Fruit fly (Drosophila melanogaster) whole organism, embryonic: ENCODE results near the gene CG13069.

Experiments
- Abd-B ChIP-seq: fragments of 200-800 bp; sonication (Bioruptor generic); optimal IDR thresholded peaks from 2 replicates; lab custom pipeline; 2018; ENCODE audit warnings: missing biosample characterization, mild to moderate bottlenecking, missing genetic modification characterization, moderate library complexity
- B-H1 ChIP-seq: fragments of 200-800 bp; sonication (Bioruptor generic); IDR thresholded peaks from 3 replicates; pipeline ENCODE4 v1.3.6; 2022; ENCODE audit warnings: missing biosample characterization, missing genetic modification characterization
- Blimp-1 ChIP-seq: fragments of 200-800 bp; sonication (Bioruptor generic); optimal IDR thresholded peaks from 3 replicates; lab custom pipeline; 2018; ENCODE audit warnings: missing biosample characterization, missing genetic modification characterization, mild to moderate bottlenecking, moderate library complexity, missing genetic modification reagents
- CG10209 ChIP-seq: fragments of 200-800 bp; sonication (Bioruptor generic); optimal IDR thresholded peaks from 3 replicates; lab custom pipeline; 2017; ENCODE audit warnings: missing biosample characterization, mild to moderate bottlenecking, missing genetic modification characterization, missing genetic modification reagents
- CG10321 ChIP-seq: fragments of 200-800 bp; sonication (Bioruptor generic); IDR thresholded peaks from 2 replicates; pipeline ENCODE4 v1.3.6; 2022; ENCODE audit warnings: missing biosample characterization, missing genetic modification characterization
- CG10462 ChIP-seq: fragments of 200-800 bp; sonication (Bioruptor generic); optimal IDR thresholded peaks from 2 replicates; lab custom pipeline; 2016; ENCODE audit warnings: missing biosample characterization, missing genetic modification characterization
- CG11085 ChIP-seq: fragments of 200-800 bp; sonication (Bioruptor generic); IDR thresholded peaks from 2 replicates; pipeline ENCODE4 v1.3.6; 2022; ENCODE audit warnings: missing biosample characterization, missing genetic modification characterization
- CG11695 ChIP-seq: fragments of 200-800 bp; sonication (Bioruptor generic); IDR thresholded peaks from 3 replicates; pipeline ENCODE4 v1.3.6; 2022; ENCODE audit warnings: missing biosample characterization, missing genetic modification characterization
- CG12155 ChIP-seq: fragments of 200-800 bp; sonication (Bioruptor generic); optimal IDR thresholded peaks from 3 replicates; lab custom pipeline; 2016; ENCODE audit warnings: missing biosample characterization, missing genetic modification characterization
- CG12659 ChIP-seq: fragments of 200-800 bp; sonication (Bioruptor generic); optimal IDR thresholded peaks from 3 replicates; lab custom pipeline; 2017; ENCODE audit warnings: mild to moderate bottlenecking, missing biosample characterization, missing genetic modification reagents, missing genetic modification characterization
- CG13424 ChIP-seq: fragments of 200-800 bp; sonication (Bioruptor generic); optimal IDR thresholded peaks from 2 replicates; lab custom pipeline; 2019; ENCODE audit warnings: missing biosample characterization, mild to moderate bottlenecking, missing genetic modification characterization, moderate library complexity
- CG13775 ChIP-seq: fragments of 200-800 bp; sonication (Bioruptor generic); optimal IDR thresholded peaks from 3 replicates; lab custom pipeline; 2017; ENCODE audit warnings: missing biosample characterization, mild to moderate bottlenecking, missing genetic modification characterization
- CG14441 ChIP-seq: fragments of 200-800 bp; sonication (Bioruptor generic); IDR thresholded peaks from 2 replicates; pipeline ENCODE4 v1.3.6; 2022; ENCODE audit warnings: missing biosample characterization, missing genetic modification characterization
- CG14710 ChIP-seq: fragments of 200-800 bp; sonication (Bioruptor generic); optimal IDR thresholded peaks from 3 replicates; lab custom pipeline; 2019; ENCODE audit warnings: missing biosample characterization, mild to moderate bottlenecking, missing genetic modification characterization, moderate library complexity
- CG17328 ChIP-seq: fragments of 200-800 bp; sonication (Bioruptor generic); IDR thresholded peaks from 2 replicates; pipeline ENCODE4 v1.3.6; 2022; ENCODE audit warnings: missing biosample characterization, missing genetic modification characterization
- CG30403 ChIP-seq: fragments of 200-800 bp; sonication (Bioruptor generic); optimal IDR thresholded peaks from 3 replicates; lab custom pipeline; 2016; ENCODE audit warnings: missing biosample characterization, missing genetic modification characterization
- CG32772 ChIP-seq: fragments of 200-800 bp; sonication (Bioruptor generic); IDR thresholded peaks from 2 replicates; pipeline ENCODE4 v1.3.6; 2022; ENCODE audit warnings: missing biosample characterization, missing genetic modification characterization
- CG7357 ChIP-seq: fragments of 200-800 bp; sonication (Bioruptor generic); IDR thresholded peaks from 3 replicates; pipeline ENCODE4 v1.3.6; 2022; ENCODE audit warnings: missing biosample characterization, missing genetic modification characterization
- CG8478 ChIP-seq: fragments of >200 bp; optimal IDR thresholded peaks from 2 replicates; lab custom pipeline; 2018
- CG9727 ChIP-seq: fragments of 200-800 bp; sonication (Bioruptor generic); optimal IDR thresholded peaks from 3 replicates; lab custom pipeline; 2017; ENCODE audit warnings: missing biosample characterization, mild to moderate bottlenecking, missing genetic modification characterization
- CG9932 ChIP-seq: fragments of 200-800 bp; sonication (Bioruptor generic); IDR thresholded peaks from 2 replicates; pipeline ENCODE4 v1.3.6; 2022; ENCODE audit warnings: missing biosample characterization, missing genetic modification characterization
- Chrac-16 ChIP-seq: fragments of 200-800 bp; sonication (Bioruptor generic); optimal IDR thresholded peaks from 3 replicates; lab custom pipeline; 2016; ENCODE audit warnings: missing biosample characterization, missing genetic modification characterization
- Dad ChIP-seq: fragments of 200-800 bp; sonication (Bioruptor generic); optimal IDR thresholded peaks from 3 replicates; lab custom pipeline; 2016; ENCODE audit warnings: missing biosample characterization, missing genetic modification characterization
- E2f1 ChIP-seq: fragments of 200-800 bp; sonication (Bioruptor generic); IDR thresholded peaks from 2 replicates; pipeline ENCODE4 v1.3.6; 2022; ENCODE audit warnings: missing biosample characterization, missing genetic modification characterization
- Hr3 ChIP-seq: fragments of 200-800 bp; sonication (Bioruptor generic); optimal IDR thresholded peaks from 3 replicates; lab custom pipeline; 2016; ENCODE audit warnings: missing biosample characterization, missing genetic modification characterization
- Rx ChIP-seq: fragments of 200-800 bp; sonication (Bioruptor generic); IDR thresholded peaks from 2 replicates; pipeline ENCODE4 v1.3.6; 2022; ENCODE audit warnings: missing biosample characterization, missing genetic modification characterization
- Xbp1 ChIP-seq: fragments of 200-800 bp; sonication (Bioruptor generic); optimal IDR thresholded peaks from 3 replicates; lab custom pipeline; 2016; ENCODE audit warnings: missing biosample characterization, mild to moderate bottlenecking, missing genetic modification characterization
- ara ChIP-seq: fragments of 200-800 bp; sonication (Bioruptor generic); IDR thresholded peaks from 2 replicates; pipeline ENCODE4 v1.3.6; 2022; ENCODE audit warnings: missing biosample characterization, missing genetic modification characterization
- az2 ChIP-seq: fragments of 200-800 bp; sonication (Bioruptor generic); optimal IDR thresholded peaks from 3 replicates; lab custom pipeline; 2016; ENCODE audit warnings: missing biosample characterization, missing genetic modification characterization
- cad ChIP-seq: fragments of >200 bp; optimal IDR thresholded peaks from 2 replicates; lab custom pipeline; 2017; ENCODE audit warnings: missing biosample characterization, missing genetic modification characterization
- corto ChIP-seq: fragments of 200-800 bp; sonication (Bioruptor generic); optimal IDR thresholded peaks from 2 replicates; lab custom pipeline; 2016; ENCODE audit warnings: missing biosample characterization, mild to moderate bottlenecking, missing genetic modification characterization, moderate library complexity
- dmrt99B ChIP-seq: fragments of 200-800 bp; sonication (Bioruptor generic); optimal IDR thresholded peaks from 2 replicates; lab custom pipeline; 2018; ENCODE audit warnings: missing biosample characterization, mild to moderate bottlenecking, missing genetic modification characterization, moderate library complexity
- gt ChIP-seq: fragments of 200-800 bp; sonication (Bioruptor generic); IDR thresholded peaks from 2 replicates; pipeline ENCODE4 v1.3.6; 2022; ENCODE audit warnings: missing biosample characterization, missing genetic modification characterization
- hkb ChIP-seq, 2 experiments: fragments of 200-800 bp in 1 of 2; fragments of >200 bp in 1 of 2; sonication (Bioruptor generic) in 1 of 2; IDR thresholded peaks in 1 of 2; optimal IDR thresholded peaks in 1 of 2; 2 replicates each; pipeline versions ENCODE4 v1.3.6 to Lab custom; 2017 to 2022; ENCODE audit warnings: missing biosample characterization in 1 of 2, missing genetic modification characterization in 1 of 2
- lab ChIP-seq: fragments of 200-800 bp; sonication (Bioruptor generic); optimal IDR thresholded peaks from 3 replicates; lab custom pipeline; 2017; ENCODE audit warnings: missing biosample characterization, missing genetic modification characterization, mild to moderate bottlenecking, moderate library complexity, missing genetic modification reagents
- oc ChIP-seq: fragments of 200-800 bp; sonication (Bioruptor generic); optimal IDR thresholded peaks from 2 replicates; lab custom pipeline; 2018; ENCODE audit warnings: missing biosample characterization, mild to moderate bottlenecking, missing genetic modification characterization, moderate library complexity
- onecut ChIP-seq: fragments of 200-800 bp; sonication (Bioruptor generic); IDR thresholded peaks from 2 replicates; pipeline ENCODE4 v1.3.6; 2022; ENCODE audit warnings: missing biosample characterization, missing genetic modification characterization
- pan ChIP-seq, 4 experiments: fragments of >200 bp in 3 of 4; fragments of 200-800 bp in 1 of 4; sonication (Bioruptor generic) in 1 of 4; optimal IDR thresholded peaks in 3 of 4; IDR thresholded peaks in 1 of 4; 2 replicates each; pipeline versions ENCODE4 v1.3.6 to Lab custom; 2017 to 2022; ENCODE audit warnings: missing biosample characterization in 2 of 4, missing genetic modification characterization in 2 of 4, mixed read lengths in 1 of 4
- ranshi ChIP-seq: fragments of 200-800 bp; sonication (Bioruptor generic); IDR thresholded peaks from 2 replicates; pipeline ENCODE4 v1.3.6; 2022; ENCODE audit warnings: missing biosample characterization, missing genetic modification characterization
- row ChIP-seq: fragments of 200-800 bp; sonication (Bioruptor generic); IDR thresholded peaks from 3 replicates; pipeline ENCODE4 v1.3.6; 2022; ENCODE audit warnings: missing biosample characterization, missing genetic modification characterization
- seq ChIP-seq: fragments of 200-800 bp; sonication (Bioruptor generic); IDR thresholded peaks from 2 replicates; pipeline ENCODE4 v1.3.6; 2022; ENCODE audit warnings: missing biosample characterization, missing genetic modification characterization
- sim ChIP-seq: fragments of 200-800 bp; sonication (Bioruptor generic); IDR thresholded peaks from 2 replicates; pipeline ENCODE4 v1.3.6; 2022; ENCODE audit warnings: missing biosample characterization, missing genetic modification characterization
- sisA ChIP-seq: fragments of 200-800 bp; sonication (Bioruptor generic); IDR thresholded peaks from 2 replicates; pipeline ENCODE4 v1.3.6; 2022; ENCODE audit warnings: missing biosample characterization, missing genetic modification characterization
- slbo ChIP-seq: fragments of 200-800 bp; sonication (Bioruptor generic); IDR thresholded peaks from 2 replicates; pipeline ENCODE4 v1.3.6; 2022; ENCODE audit warnings: missing biosample characterization, missing genetic modification characterization
- slou ChIP-seq: fragments of 200-800 bp; sonication (Bioruptor generic); optimal IDR thresholded peaks from 3 replicates; lab custom pipeline; 2016; ENCODE audit warnings: missing biosample characterization, missing genetic modification characterization
- so ChIP-seq: fragments of 200-800 bp; sonication (Bioruptor generic); IDR thresholded peaks from 3 replicates; pipeline ENCODE4 v1.3.6; 2022; ENCODE audit warnings: missing biosample characterization, missing genetic modification characterization
- tgo ChIP-seq: fragments of 200-800 bp; sonication (Bioruptor generic); IDR thresholded peaks from 3 replicates; pipeline ENCODE4 v1.3.6; 2022; ENCODE audit warnings: missing biosample characterization, missing genetic modification characterization
- tin ChIP-seq: fragments of 200-800 bp; sonication (Bioruptor generic); optimal IDR thresholded peaks from 3 replicates; lab custom pipeline; 2016; ENCODE audit warnings: missing biosample characterization, missing genetic modification characterization
- ttk ChIP-seq: fragments of 200-800 bp; sonication (Bioruptor generic); IDR thresholded peaks from 2 replicates; pipeline ENCODE4 v2.1.2; 2022; ENCODE audit warnings: missing biosample characterization, missing genetic modification characterization
- vvl ChIP-seq: fragments of 200-800 bp; sonication (Bioruptor generic); IDR thresholded peaks from 2 replicates; pipeline ENCODE4 v1.3.6; 2022; ENCODE audit warnings: missing biosample characterization, missing genetic modification characterization

The CG13069 gene

DNA sequence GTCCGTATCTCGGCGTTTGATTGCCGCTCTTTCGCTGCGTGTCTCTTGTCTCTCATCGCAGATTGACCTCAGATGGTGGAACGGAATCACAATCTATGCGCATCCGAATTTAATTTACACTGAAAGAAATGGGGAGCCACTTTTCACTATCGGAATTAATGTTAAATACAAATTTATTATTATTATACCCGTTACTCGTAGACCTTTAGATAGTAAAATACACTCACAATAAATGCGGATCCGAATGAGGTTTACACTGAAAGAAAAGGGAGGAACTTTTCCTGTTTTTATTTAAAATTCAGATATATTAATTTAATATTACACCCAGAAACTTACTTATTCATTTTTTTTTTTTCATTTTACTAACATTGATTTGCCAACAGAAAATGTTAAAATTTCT lies 23.9 kb downstream of the CG13069 start (continued):
- TF ChIP-seq CG10209 (GFP tag; lab: Kevin White, UChicago) (peak; percentile 23), CG9932 (no peak), Dad (GFP tag; lab: Kevin White, UChicago) (no peak), CG14710 (tag; lab: Kevin White, UChicago) (no peak), CG32772 (GFP tag; lab: Robert Waterston, UW) (0 out of 2 replicates have a peak, but pooled peaks have one; percentile 25), onecut (GFP tag; lab: Robert Waterston, UW) (0 out of 2 replicates have a peak, but pooled peaks have one; percentile 7), CG14441 (GFP tag; lab: Robert Waterston, UW) (peak; percentile 33; the same call in 1 of the 2 replicates), gt (GFP tag; lab: Robert Waterston, UW) (no peak), ara (no peak), ttk (GFP tag; lab: Robert Waterston, UW) (0 out of 2 replicates have a peak, but pooled peaks have one; percentile 11), sisA (GFP tag; lab: Robert Waterston, UW) (peak; percentile 15; the same call in 1 of the 2 replicates), B-H1 (GFP tag; lab: Robert Waterston, UW) (0 out of 3 replicates have a peak, but pooled peaks have one; percentile 16), CG8478 (no peak), lab (peak; percentile 19), Blimp-1 (GFP tag; lab: Kevin White, UChicago) (peak; percentile 22), corto (GFP tag; lab: Kevin White, UChicago) (no peak), tin (GFP tag; lab: Kevin White, UChicago) (peak; percentile 10), E2f1 (GFP tag; lab: Robert Waterston, UW) (peak; percentile 33; the same call in 1 of the 2 replicates), CG7357 (0 out of 3 replicates have a peak, but pooled peaks have one; percentile 21), pan (optimal IDR thresholded peaks at IDR 0.05; lab: Kevin White, UChicago) (no peak), pan (GFP tag; optimal IDR thresholded peaks at IDR 0.05 in 1 of 2, IDR thresholded peaks at IDR 0.05 in 1 of 2) (peak in 1 of 2 experiments; percentile 37), so (peak; percentile 58; the same call in 2 of the 3 replicates), slou (GFP tag; lab: Kevin White, UChicago) (no peak), ranshi (GFP tag; lab: Robert Waterston, UW) (0 out of 2 replicates have a peak, but pooled peaks have one; percentile 28), Rx (GFP tag; lab: Robert Waterston, UW) (no peak), oc (tag; lab: Kevin White, UChicago) (no peak), CG13424 (tag; lab: Kevin White, UChicago) (peak; percentile 41), CG30403 (peak; percentile 48), Chrac-16 (GFP tag; lab: Kevin White, UChicago) (peak; percentile 9), dmrt99B (tag; lab: Kevin White, UChicago) (peak; percentile 43), CG11695 (GFP tag; lab: Robert Waterston, UW) (0 out of 3 replicates have a peak, but pooled peaks have one; percentile 27), sim (no peak), slbo (GFP tag; lab: Robert Waterston, UW) (peak; percentile 22; the same call in 1 of the 2 replicates), vvl (GFP tag; lab: Robert Waterston, UW) (peak; percentile 40; the same call in 1 of the 2 replicates), CG13775 (GFP tag; lab: Kevin White, UChicago) (peak; percentile 11), seq (GFP tag; lab: Robert Waterston, UW) (peak; percentile 73), CG9727 (GFP tag; lab: Kevin White, UChicago) (no peak), cad (GFP tag; lab: Kevin White, UChicago) (no peak), Hr3 (GFP tag; lab: Kevin White, UChicago) (peak; percentile 24), CG12659 (GFP tag; lab: Kevin White, UChicago) (peak; percentile 19), CG17328 (peak; percentile 44; the same call in 1 of the 2 replicates), Xbp1 (GFP tag; lab: Kevin White, UChicago) (peak; percentile 56), az2 (GFP tag; lab: Kevin White, UChicago) (peak; percentile 31), row (peak; percentile 34; the same call in 1 of the 3 replicates), CG10321 (GFP tag; lab: Robert Waterston, UW) (0 out of 2 replicates have a peak, but pooled peaks have one; percentile 9), CG11085 (no peak), CG10462 (GFP tag; lab: Kevin White, UChicago) (no peak), Abd-B (GFP tag; lab: Kevin White, UChicago) (no peak), tgo (peak; percentile 43; the same call in 1 of the 3 replicates), hkb (optimal IDR thresholded peaks at IDR 0.05; lab: Kevin White, UChicago) (no peak), hkb (GFP tag; IDR thresholded peaks at IDR 0.05; lab: Robert Waterston, UW) (peak; percentile 66), CG12155 (GFP tag; lab: Kevin White, UChicago) (peak; percentile 3)
